Worm (Caenorhabditis elegans) whole organism, early embryonic: ENCODE measurements around the gene F10D7.3.

Experiments used
- B0310.2 ChIP-seq: sonication (generic microtip); optimal IDR thresholded peaks from 2 replicates; lab custom pipeline; 2016; ENCODE audit warnings: mild to moderate bottlenecking, missing genetic modification characterization, missing compliant biosample characterization
- aly-1 ChIP-seq: sonication (generic microtip); optimal IDR thresholded peaks from 2 replicates; lab custom pipeline; 2016; ENCODE audit warnings: missing genetic modification characterization, missing compliant biosample characterization
- ama-1 ChIP-seq: fragments of 150-350 bp; optimal IDR thresholded peaks from 2 replicates; lab custom pipeline; 2014
- ceh-13 ChIP-seq: fragments of 200-800 bp; sonication (Bioruptor generic); optimal IDR thresholded peaks from 2 replicates; lab custom pipeline; 2018; ENCODE audit warnings: mild to moderate bottlenecking, missing genetic modification characterization, missing compliant biosample characterization
- ets-7 ChIP-seq: sonication (generic microtip); optimal IDR thresholded peaks from 2 replicates; lab custom pipeline; 2016; ENCODE audit warnings: missing genotype, missing genetic modification characterization, missing compliant biosample characterization
- flt-1 ChIP-seq: fragments of 200-800 bp; sonication (Bioruptor generic); IDR thresholded peaks from 2 replicates; pipeline ENCODE4 v1.3.6; 2022; ENCODE audit warnings: missing genetic modification characterization, missing compliant biosample characterization
- hmbx-1 ChIP-seq: sonication (generic microtip); optimal IDR thresholded peaks from 2 replicates; lab custom pipeline; 2016; ENCODE audit warnings: mild to moderate bottlenecking, missing genetic modification characterization, missing compliant biosample characterization
- hmg-4 ChIP-seq: fragments of 200-800 bp; sonication (Bioruptor generic); optimal IDR thresholded peaks from 2 replicates; lab custom pipeline; 2018; ENCODE audit warnings: mild to moderate bottlenecking, missing genetic modification characterization, missing compliant biosample characterization
- hnd-1 ChIP-seq: sonication (generic microtip); optimal IDR thresholded peaks from 2 replicates; lab custom pipeline; 2016; ENCODE audit warnings: missing genetic modification characterization, missing compliant biosample characterization
- pes-1 ChIP-seq: fragments of 200-800 bp; sonication (Bioruptor generic); IDR thresholded peaks from 2 replicates; pipeline ENCODE4 v1.3.6; 2022; ENCODE audit warnings: missing genetic modification reagents, missing genetic modification characterization, missing compliant biosample characterization
- scrt-1 ChIP-seq: fragments of 200-800 bp; sonication (Bioruptor generic); IDR thresholded peaks from 2 replicates; pipeline ENCODE4 v1.3.6; 2022; ENCODE audit warnings: missing genetic modification characterization, missing compliant biosample characterization
- sea-1 ChIP-seq: fragments of 200-800 bp; sonication (Bioruptor generic); conservative IDR thresholded peaks from 2 replicates; pipeline ENCODE4 v1.3.6; 2022; ENCODE audit warnings: missing genetic modification characterization, missing compliant biosample characterization
- tra-4 ChIP-seq: sonication (generic microtip); optimal IDR thresholded peaks from 2 replicates; lab custom pipeline; 2017; ENCODE audit warnings: missing genetic modification characterization, missing compliant biosample characterization

ce11 chrX:17412642-17413041 lies 38.2 kb upstream of the F10D7.3 start:
- TF ChIP-seq ama-1 (lab: Kevin White, UChicago) (no peak), flt-1 (GFP tag; lab: Robert Waterston, UW) (no peak), hmbx-1 (tag; lab: Kevin White, UChicago) (no peak), hnd-1 (tag; lab: Kevin White, UChicago) (no peak), ets-7 (tag; lab: Kevin White, UChicago) (no peak), ceh-13 (GFP tag; lab: Kevin White, UChicago) (no peak), pes-1 (no peak), scrt-1 (GFP tag; lab: Robert Waterston, UW) (no peak), tra-4 (no peak), aly-1 (tag; lab: Kevin White, UChicago) (no peak), sea-1 (GFP tag; lab: Robert Waterston, UW) (no peak), B0310.2 (tag; lab: Kevin White, UChicago) (no peak), hmg-4 (no peak)
